Fruit fly (Drosophila melanogaster) S2 (cell line): Measurements from ENCODE around the gene Art1.

Experiments used
- CG8478 ChIP-seq: fragments of >200 bp; optimal IDR thresholded peaks from 2 replicates; lab custom pipeline; 2018
- CTCF ChIP-seq, 2 experiments: fragments of >200 bp; optimal IDR thresholded peaks; 2 replicates each; lab custom pipeline; 2018

- TF ChIP-seq CG8478 (lab: Kevin White, UChicago) (no peak), CTCF (optimal IDR thresholded peaks at IDR 0.05; lab: Kevin White, UChicago) (no peak)
Observed at dm6 chr3R:10815032-10815431, 27.0 kb upstream of the Art1 start, which contains the start of the genes CG14693 and TTLL15.
